Worm (Caenorhabditis elegans) whole organism, young adult: ENCODE measurements around the gene T09B9.3.
"Not testable (repeated sequence)": the region's sequence is repeated elsewhere in the genome, so short reads cannot be mapped to it uniquely, and the experiment has no call there.

Experiments
- C06A6.2 ChIP-seq: fragments of 200-800 bp; sonication (Bioruptor generic); conservative IDR thresholded peaks from 2 replicates; pipeline ENCODE4 v1.3.6; 2022; ENCODE audit warnings: missing genetic modification characterization, missing compliant biosample characterization
- aptf-3 ChIP-seq: fragments of 200-800 bp; sonication (Bioruptor generic); IDR thresholded peaks from 2 replicates; pipeline ENCODE4 v1.3.6; 2022; ENCODE audit warnings: missing genetic modification characterization, missing compliant biosample characterization
- bed-1 ChIP-seq: fragments of 200-800 bp; sonication (Bioruptor generic); IDR thresholded peaks from 2 replicates; pipeline ENCODE4 v1.3.6; 2022; ENCODE audit warnings: missing genetic modification reagents, missing genetic modification characterization, missing compliant biosample characterization
- dpl-1 ChIP-seq: fragments of 150-350 bp; optimal IDR thresholded peaks from 2 replicates; lab custom pipeline; 2014; ENCODE audit warnings: missing biosample characterization, missing genetic modification reagents, missing genetic modification characterization
- efl-1 ChIP-seq: fragments of 150-350 bp; optimal IDR thresholded peaks from 2 replicates; lab custom pipeline; 2014; ENCODE audit warnings: missing biosample characterization, missing genetic modification reagents, missing genetic modification characterization
- egl-44 ChIP-seq: fragments of 200-800 bp; sonication (Bioruptor generic); IDR thresholded peaks from 2 replicates; pipeline ENCODE4 v1.3.6; 2022; ENCODE audit warnings: missing genetic modification reagents, missing genetic modification characterization, missing compliant biosample characterization

DNA sequence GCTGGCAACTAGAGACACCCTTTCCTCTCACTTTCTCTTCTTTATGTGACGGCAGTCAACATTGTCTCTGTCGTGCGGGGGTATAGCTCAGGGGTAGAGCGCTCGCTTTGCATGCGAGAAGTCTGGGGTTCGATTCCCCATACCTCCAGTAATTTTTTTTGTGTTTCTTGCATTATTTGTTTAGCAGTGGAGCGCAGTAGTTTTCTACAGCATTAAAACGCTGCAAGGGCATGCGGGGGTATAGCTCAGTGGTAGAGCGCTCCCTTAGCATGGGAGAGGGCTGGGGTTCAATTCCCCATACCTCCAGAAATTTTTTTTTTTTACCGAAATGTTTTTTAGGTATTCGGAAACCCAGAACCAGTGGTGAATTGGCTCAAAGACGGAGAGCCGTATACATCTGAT lies 17.7 kb downstream of the T09B9.3 start:
- TF ChIP-seq dpl-1, result not testable (repeated sequence)
- TF ChIP-seq egl-44 (GFP tag; lab: Robert Waterston, UW), result peak; percentile 98
- TF ChIP-seq bed-1 (GFP tag; lab: Robert Waterston, UW), result peak; percentile 96
- TF ChIP-seq aptf-3, result peak; percentile 98
- peak; percentile 87 for TF ChIP-seq C06A6.2 (GFP tag; lab: Robert Waterston, UW)
- TF ChIP-seq efl-1 (GFP tag; lab: Kevin White, UChicago), result peak; percentile 15
